Fruit fly (Drosophila melanogaster): Measurements from ENCODE around the gene CG12728.

dm6 chrX:5974358-5975143 is 32.1 kb downstream of the CG12728 start:
- TF ChIP-seq kay (GFP tag; ENCODE audit: borderline replicate concordance) (no peak), cic (GFP tag; optimal IDR thresholded peaks at IDR 0.05) (no peak), toe (GFP tag; optimal IDR thresholded peaks at IDR 0.05) (no peak), tj (GFP tag; optimal IDR thresholded peaks at IDR 0.05) (no peak), CG1620 (GFP tag; optimal IDR thresholded peaks at IDR 0.05) (no peak), CG11617 (GFP tag; optimal IDR thresholded peaks at IDR 0.05) (no peak), CG12768 (GFP tag; optimal IDR thresholded peaks at IDR 0.05) (no peak), cnc (optimal IDR thresholded peaks at IDR 0.05) (no peak), ovo (GFP tag; optimal IDR thresholded peaks at IDR 0.05) (no peak)

Measured in whole organism, adult.